Worm (Caenorhabditis elegans) whole organism, mixed stage, embryonic: ENCODE results near the gene brd-1.
A peak's percentile ranks its signal among the peaks of the same experiment; 100 is the strongest.

ENCODE experiments used
- M03D4.4 ChIP-seq: sonication (generic microtip); optimal IDR thresholded peaks from 2 replicates; lab custom pipeline; 2017; ENCODE audit warnings: mild to moderate bottlenecking, missing genetic modification characterization, missing compliant biosample characterization
- bed-3 ChIP-seq: fragments of 200-800 bp; sonication (Bioruptor generic); optimal IDR thresholded peaks from 3 replicates; lab custom pipeline; 2018; ENCODE audit warnings: mild to moderate bottlenecking, missing genetic modification characterization, moderate library complexity, missing compliant biosample characterization
- blmp-1 ChIP-seq: fragments of 150-350 bp; optimal IDR thresholded peaks from 2 replicates; lab custom pipeline; 2014; ENCODE audit warnings: missing biosample characterization, missing genetic modification characterization
- ceh-43 ChIP-seq: fragments of 200-800 bp; sonication (Bioruptor generic); optimal IDR thresholded peaks from 2 replicates; lab custom pipeline; 2018; ENCODE audit warnings: mild to moderate bottlenecking, missing genetic modification characterization, moderate library complexity, missing compliant biosample characterization
- ceh-83 ChIP-seq: fragments of 200-800 bp; sonication (Bioruptor generic); optimal IDR thresholded peaks from 2 replicates; lab custom pipeline; 2018; ENCODE audit warnings: mild to moderate bottlenecking, missing genetic modification characterization, missing compliant biosample characterization
- ces-1 ChIP-seq: fragments of 150-350 bp; optimal IDR thresholded peaks from 2 replicates; lab custom pipeline; 2014; ENCODE audit warnings: missing biosample characterization, missing genetic modification reagents, missing genetic modification characterization
- cnd-1 ChIP-seq: fragments of 200-800 bp; sonication (Bioruptor generic); optimal IDR thresholded peaks from 2 replicates; lab custom pipeline; 2018; ENCODE audit warnings: mild to moderate bottlenecking, missing genetic modification characterization, missing compliant biosample characterization
- drap-1 ChIP-seq: fragments of 200-800 bp; sonication (Bioruptor generic); optimal IDR thresholded peaks from 3 replicates; lab custom pipeline; 2018; ENCODE audit warnings: mild to moderate bottlenecking, missing genetic modification characterization, missing compliant biosample characterization
- elt-1 ChIP-seq: sonication (generic microtip); optimal IDR thresholded peaks from 2 replicates; lab custom pipeline; 2017; ENCODE audit warnings: missing genetic modification characterization, mild to moderate bottlenecking, missing compliant biosample characterization, antibody characterized with exemption, moderate library complexity, borderline replicate concordance; ENCODE audit not compliant: insufficient read depth
- elt-3 ChIP-seq: fragments of 150-350 bp; optimal IDR thresholded peaks from 2 replicates; lab custom pipeline; 2014; ENCODE audit warnings: missing biosample characterization, missing genetic modification characterization
- flh-1 ChIP-seq: fragments of 200-800 bp; sonication (Bioruptor generic); optimal IDR thresholded peaks from 2 replicates; lab custom pipeline; 2018; ENCODE audit warnings: mild to moderate bottlenecking, missing genetic modification characterization, moderate library complexity, missing compliant biosample characterization
- hlh-1 ChIP-seq: fragments of 150-350 bp; optimal IDR thresholded peaks from 2 replicates; lab custom pipeline; 2014; ENCODE audit warnings: missing biosample characterization, missing genetic modification reagents, missing genetic modification characterization
- lin-13 ChIP-seq: fragments of 150-350 bp; optimal IDR thresholded peaks from 2 replicates; lab custom pipeline; 2014; ENCODE audit warnings: missing biosample characterization, missing genetic modification characterization
- lin-32 ChIP-seq: fragments of 200-800 bp; sonication (Bioruptor generic); optimal IDR thresholded peaks from 2 replicates; lab custom pipeline; 2018; ENCODE audit warnings: mild to moderate bottlenecking, missing genetic modification characterization, missing compliant biosample characterization
- lsy-2 ChIP-seq: fragments of 150-350 bp; optimal IDR thresholded peaks from 2 replicates; lab custom pipeline; 2014; ENCODE audit warnings: missing biosample characterization, missing genetic modification characterization
- mep-1 ChIP-seq: fragments of 150-350 bp; optimal IDR thresholded peaks from 2 replicates; lab custom pipeline; 2017; ENCODE audit warnings: missing biosample characterization, missing genetic modification reagents, missing genetic modification characterization, inconsistent platforms
- nhr-12 ChIP-seq: fragments of 150-350 bp; optimal IDR thresholded peaks from 2 replicates; lab custom pipeline; 2014; ENCODE audit warnings: missing biosample characterization, missing genetic modification characterization
- nhr-2 ChIP-seq: fragments of 150-350 bp; optimal IDR thresholded peaks from 2 replicates; lab custom pipeline; 2014; ENCODE audit warnings: missing biosample characterization, missing genetic modification characterization
- nhr-237 ChIP-seq: fragments of 150-350 bp; optimal IDR thresholded peaks from 2 replicates; lab custom pipeline; 2014; ENCODE audit warnings: missing biosample characterization, missing genetic modification characterization
- nhr-28 ChIP-seq: fragments of 150-350 bp; optimal IDR thresholded peaks from 2 replicates; lab custom pipeline; 2014; ENCODE audit warnings: missing biosample characterization, missing genetic modification characterization
- nhr-76 ChIP-seq: sonication (generic microtip); optimal IDR thresholded peaks from 2 replicates; lab custom pipeline; 2017; ENCODE audit warnings: missing biosample characterization, missing genetic modification characterization
- pha-4 ChIP-seq: fragments of 150-350 bp; optimal IDR thresholded peaks from 2 replicates; lab custom pipeline; 2018; ENCODE audit warnings: missing biosample characterization, missing genetic modification reagents, missing genetic modification characterization
- sem-2 ChIP-seq: fragments of 200-800 bp; sonication (Bioruptor generic); optimal IDR thresholded peaks from 2 replicates; lab custom pipeline; 2018; ENCODE audit warnings: mild to moderate bottlenecking, missing genetic modification characterization, missing compliant biosample characterization
- unc-120 ChIP-seq: sonication (generic microtip); optimal IDR thresholded peaks from 2 replicates; lab custom pipeline; 2017; ENCODE audit warnings: missing genetic modification characterization, missing compliant biosample characterization; ENCODE audit not compliant: poor library complexity, severe bottlenecking
- unc-62 ChIP-seq: fragments of 150-350 bp; optimal IDR thresholded peaks from 2 replicates; lab custom pipeline; 2014; ENCODE audit warnings: missing biosample characterization, missing genetic modification reagents, missing genetic modification characterization
- zip-8 ChIP-seq: fragments of 150-350 bp; optimal IDR thresholded peaks from 2 replicates; lab custom pipeline; 2014; ENCODE audit warnings: missing biosample characterization, missing genetic modification characterization
- ztf-11 ChIP-seq: fragments of 150-350 bp; optimal IDR thresholded peaks from 2 replicates; lab custom pipeline; 2014; ENCODE audit warnings: missing biosample characterization, missing genetic modification characterization

brd-1 gene

DNA sequence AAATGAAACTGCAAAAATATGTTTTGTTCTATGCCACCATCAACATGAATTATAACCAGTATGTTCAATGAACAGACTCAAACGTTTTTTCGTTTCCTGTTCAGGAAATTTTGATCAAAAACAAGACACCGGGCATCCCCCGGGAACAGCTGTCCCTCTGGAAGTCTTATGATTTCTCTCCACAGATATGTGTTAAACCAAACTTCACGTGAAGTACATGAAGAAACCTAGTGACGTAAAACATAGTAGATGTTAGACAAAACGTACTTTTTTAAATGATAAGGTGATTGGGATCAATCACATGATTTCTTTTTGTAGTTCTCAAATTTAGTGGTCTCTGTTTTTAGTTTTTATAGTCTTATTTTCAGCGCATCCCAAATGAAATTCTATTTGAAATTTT, 9.2 kb upstream of the brd-1 start:
- TF ChIP-seq hlh-1 (tag; lab: Kevin White, UChicago) (peak; percentile 28), elt-1 (tag; lab: Kevin White, UChicago) (no peak), unc-120 (tag; lab: Kevin White, UChicago) (peak; percentile 60), pha-4 (tag; lab: Kevin White, UChicago) (no peak)

DNA sequence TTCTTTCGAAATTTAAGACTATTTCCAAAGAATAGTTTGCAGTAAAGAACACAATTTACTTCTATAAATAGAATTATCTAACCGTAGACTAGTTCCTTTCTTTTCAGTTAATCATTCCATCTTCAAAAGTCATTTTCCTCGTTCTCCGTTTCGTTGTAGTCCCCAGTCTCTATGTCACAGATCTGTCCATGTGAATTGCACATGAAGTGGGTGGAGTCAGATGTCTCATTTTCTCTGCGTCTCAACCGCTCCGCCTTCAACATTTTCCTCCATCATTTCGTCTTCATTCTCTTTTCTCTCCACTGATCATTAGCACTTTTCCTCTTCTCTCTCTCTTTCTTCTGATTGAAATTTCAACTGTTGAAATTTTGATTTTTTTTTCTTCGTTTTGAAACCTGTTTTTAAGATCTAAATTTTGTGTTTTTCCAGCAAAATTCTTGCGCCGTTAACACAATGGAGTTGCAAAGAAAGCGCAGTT, 8.3 kb upstream of the brd-1 start, which contains the start of gene T07E3.4:
TSS of gene T07E3.4 (plus strand) at position 428 of the 478 bp plus-strand sequence.
- TF ChIP-seq nhr-237 (tag; lab: Kevin White, UChicago) (no peak), unc-120 (tag; lab: Kevin White, UChicago) (no peak), nhr-2 (no peak), hlh-1 (tag; lab: Kevin White, UChicago) (peak; percentile 18), ces-1 (GFP tag; lab: Kevin White, UChicago) (peak; percentile 61), unc-62 (GFP tag; lab: Kevin White, UChicago) (peak; percentile 73), flh-1 (GFP tag; lab: Kevin White, UChicago) (no peak), zip-8 (no peak)

DNA sequence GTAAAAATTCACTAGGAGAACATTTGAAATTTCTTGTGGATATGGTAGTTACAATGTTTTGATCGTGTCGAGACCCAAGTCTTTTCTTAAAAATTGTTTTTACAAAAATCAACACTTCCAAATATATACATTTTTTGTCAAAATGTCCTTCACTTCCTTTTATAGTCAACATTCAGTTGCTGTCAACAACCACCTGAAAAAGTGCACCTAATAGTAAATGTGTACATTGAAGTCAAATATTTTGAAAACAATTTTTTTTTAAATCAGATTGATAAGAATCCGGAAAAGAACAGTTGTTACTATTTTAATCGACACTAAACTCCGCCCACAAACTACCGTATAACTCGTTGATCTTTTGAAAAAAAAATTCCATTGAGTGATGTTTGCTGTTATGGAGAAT, 6.4 kb upstream of the brd-1 start:
- TF ChIP-seq lin-32 (GFP tag; lab: Kevin White, UChicago) = no peak
- TF ChIP-seq nhr-12 (tag; lab: Kevin White, UChicago) = no peak
- TF ChIP-seq lsy-2 (tag; lab: Kevin White, UChicago) = no peak
- no peak for TF ChIP-seq pha-4 (tag; lab: Kevin White, UChicago)
- no peak for TF ChIP-seq nhr-2
- TF ChIP-seq bed-3 (GFP tag; lab: Kevin White, UChicago) = no peak
- TF ChIP-seq nhr-76 (tag; lab: Kevin White, UChicago) = no peak
- no peak for TF ChIP-seq elt-3 (tag; lab: Kevin White, UChicago)
- TF ChIP-seq ceh-43 (GFP tag; lab: Kevin White, UChicago) = no peak
- no peak for TF ChIP-seq ces-1 (GFP tag; lab: Kevin White, UChicago)
- TF ChIP-seq lin-13 = no peak
- TF ChIP-seq nhr-28 (tag; lab: Kevin White, UChicago) = no peak
- TF ChIP-seq sem-2 = no peak
- TF ChIP-seq drap-1 (GFP tag; lab: Kevin White, UChicago) = no peak
- TF ChIP-seq cnd-1 = no peak
- no peak for TF ChIP-seq hlh-1 (tag; lab: Kevin White, UChicago)
- no peak for TF ChIP-seq ztf-11 (tag; lab: Kevin White, UChicago)

DNA sequence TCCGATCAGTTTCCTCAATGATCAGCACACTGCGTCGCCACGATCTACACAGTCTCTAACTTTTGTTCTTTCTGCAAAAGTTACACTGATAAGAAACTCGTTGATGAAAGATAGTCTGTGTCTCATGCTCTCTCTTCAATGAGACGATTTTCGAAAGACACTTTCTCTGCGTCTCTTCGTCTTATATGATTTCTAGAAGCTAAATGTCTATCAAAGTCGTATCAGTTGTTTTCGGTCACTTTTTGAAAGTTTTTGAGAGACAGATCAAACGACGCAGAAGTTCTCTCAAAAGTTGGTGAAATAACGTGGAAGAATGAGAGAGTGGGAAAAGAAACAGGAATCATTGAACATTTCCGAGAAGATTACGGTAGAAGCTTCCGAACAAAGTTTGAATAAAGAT, 5.9 kb upstream of the brd-1 start:
- TF ChIP-seq unc-62 (GFP tag; lab: Kevin White, UChicago) (peak; percentile 68), hlh-1 (tag; lab: Kevin White, UChicago) (peak; percentile 36), mep-1 (tag; lab: Kevin White, UChicago) (peak; percentile 15), lsy-2 (tag; lab: Kevin White, UChicago) (no peak)

DNA sequence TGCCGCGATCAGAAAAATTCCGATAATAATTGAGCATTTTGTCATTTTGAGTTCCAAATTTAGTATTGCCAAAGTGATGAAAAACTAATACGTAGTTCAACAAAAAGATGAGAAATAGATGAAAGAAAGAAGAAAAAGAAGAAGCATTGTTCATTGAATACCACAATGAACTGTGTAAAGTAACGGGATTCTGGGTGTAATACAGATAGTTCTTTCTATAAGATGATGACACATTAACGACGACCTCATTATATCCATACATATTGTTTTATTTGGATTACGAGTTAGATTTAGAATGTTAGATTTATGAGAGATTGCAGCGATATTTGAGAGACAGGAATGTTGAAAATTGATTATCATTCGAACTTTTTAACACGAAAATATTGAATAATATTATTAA, 2.3 kb upstream of the brd-1 start, which contains the start of gene K04C2.5:
TSS of gene K04C2.5 (minus strand) at position 101 of the 400 bp plus-strand sequence.
- TF ChIP-seq nhr-2 = no peak
- no peak for TF ChIP-seq lsy-2 (tag; lab: Kevin White, UChicago)
- TF ChIP-seq pha-4 (tag; lab: Kevin White, UChicago) = no peak
- no peak for TF ChIP-seq flh-1 (GFP tag; lab: Kevin White, UChicago)
- no peak for TF ChIP-seq elt-1 (tag; lab: Kevin White, UChicago)
- no peak for TF ChIP-seq ceh-83 (GFP tag; lab: Kevin White, UChicago)
- no peak for TF ChIP-seq drap-1 (GFP tag; lab: Kevin White, UChicago)

DNA sequence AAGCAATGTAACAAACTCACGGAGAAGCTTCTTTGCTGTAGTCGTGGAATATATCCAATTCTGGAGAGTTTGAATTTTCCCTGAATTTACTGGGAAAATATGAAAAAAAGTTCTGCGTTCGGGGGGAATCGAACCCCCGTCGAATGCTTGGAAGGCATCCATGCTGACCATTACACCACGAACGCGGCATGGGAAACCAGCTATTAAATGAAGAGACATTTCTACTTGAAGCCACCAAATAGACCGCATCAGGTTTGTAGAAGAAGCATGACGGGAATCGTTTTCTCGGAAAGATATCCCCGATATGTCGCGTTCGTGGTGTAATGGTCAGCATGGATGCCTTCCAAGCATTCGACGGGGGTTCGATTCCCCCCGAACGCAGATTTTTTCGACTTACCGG, 807 bp downstream of the brd-1 start:
- TF ChIP-seq nhr-28 (tag; lab: Kevin White, UChicago) = no peak
- no peak for TF ChIP-seq nhr-2
- no peak for TF ChIP-seq blmp-1
- TF ChIP-seq hlh-1 (tag; lab: Kevin White, UChicago) = no peak
- no peak for TF ChIP-seq cnd-1
- no peak for TF ChIP-seq bed-3 (GFP tag; lab: Kevin White, UChicago)
- TF ChIP-seq pha-4 (tag; lab: Kevin White, UChicago) = no peak
- TF ChIP-seq nhr-12 (tag; lab: Kevin White, UChicago) = no peak
- no peak for TF ChIP-seq ceh-83 (GFP tag; lab: Kevin White, UChicago)
- no peak for TF ChIP-seq M03D4.4 (tag; lab: Kevin White, UChicago)
- TF ChIP-seq, all 35 proteins: peak for 0
